Fruit fly (Drosophila melanogaster) whole organism, wandering third instar larva: Measurements from ENCODE around the gene UQCR-14.

Experiments used
- Abd-B ChIP-seq: fragments of >200 bp; optimal IDR thresholded peaks from 2 replicates; lab custom pipeline; 2017; ENCODE audit warnings: missing biosample characterization, missing genetic modification characterization
- CG32264 ChIP-seq: fragments of 200-800 bp; sonication (Bioruptor generic); optimal IDR thresholded peaks from 2 replicates; lab custom pipeline; 2016; ENCODE audit warnings: missing biosample characterization, missing genetic modification characterization
- CG9705 ChIP-seq: fragments of 200-800 bp; sonication (Bioruptor generic); optimal IDR thresholded peaks from 2 replicates; lab custom pipeline; 2018; ENCODE audit warnings: missing biosample characterization, mild to moderate bottlenecking, missing genetic modification characterization
- CrebA ChIP-seq: fragments of 200-800 bp; sonication (Bioruptor generic); optimal IDR thresholded peaks from 2 replicates; lab custom pipeline; 2016; ENCODE audit warnings: missing biosample characterization, mild to moderate bottlenecking, missing genetic modification characterization, borderline replicate concordance
- Dfd ChIP-seq: fragments of >200 bp; optimal IDR thresholded peaks from 2 replicates; lab custom pipeline; 2017; ENCODE audit warnings: missing biosample characterization, missing genetic modification characterization
- Dif ChIP-seq: fragments of 200-275, 200-300 bp; sonication (Bioruptor generic); optimal IDR thresholded peaks from 2 replicates; lab custom pipeline; 2018; ENCODE audit warnings: missing biosample characterization, missing genetic modification characterization; ENCODE audit not compliant: partially characterized antibody
- GATAd ChIP-seq: sonication (Bioruptor generic); optimal IDR thresholded peaks from 2 replicates; lab custom pipeline; 2016; ENCODE audit warnings: missing biosample characterization, missing genetic modification characterization
- HLH106 ChIP-seq: fragments of 200-800 bp; optimal IDR thresholded peaks from 3 replicates; lab custom pipeline; 2019; ENCODE audit warnings: missing biosample characterization, mild to moderate bottlenecking, missing genetic modification characterization, moderate library complexity
- Hnf4 ChIP-seq: fragments of 200-800 bp; sonication (Bioruptor generic); optimal IDR thresholded peaks from 2 replicates; lab custom pipeline; 2016; ENCODE audit warnings: missing biosample characterization, mild to moderate bottlenecking, missing genetic modification characterization
- Hr78 ChIP-seq: fragments of >200 bp; optimal IDR thresholded peaks from 2 replicates; lab custom pipeline; 2017; ENCODE audit warnings: missing biosample characterization, missing genetic modification characterization
- Hr83 ChIP-seq: fragments of 200-300 bp; sonication (Bioruptor generic); optimal IDR thresholded peaks from 2 replicates; lab custom pipeline; 2016; ENCODE audit warnings: missing biosample characterization, mild to moderate bottlenecking, missing genetic modification characterization, moderate library complexity; ENCODE audit not compliant: poor library complexity, severe bottlenecking
- Jra ChIP-seq: sonication (Bioruptor generic); optimal IDR thresholded peaks from 2 replicates; lab custom pipeline; 2016; ENCODE audit warnings: missing biosample characterization, missing genetic modification characterization
- Mio ChIP-seq: sonication (Bioruptor generic); optimal IDR thresholded peaks from 2 replicates; lab custom pipeline; 2016; ENCODE audit warnings: missing biosample characterization, missing genetic modification characterization
- Myc ChIP-seq: fragments of >200 bp; optimal IDR thresholded peaks from 2 replicates; lab custom pipeline; 2017
- N ChIP-seq: fragments of >200 bp; optimal IDR thresholded peaks from 2 replicates; lab custom pipeline; 2018; ENCODE audit warnings: missing biosample characterization, missing external identifiers, missing genetic modification characterization
- OdsH ChIP-seq: fragments of 200-800 bp; sonication (Bioruptor generic); optimal IDR thresholded peaks from 2 replicates; lab custom pipeline; 2016; ENCODE audit warnings: missing biosample characterization, mild to moderate bottlenecking, missing genetic modification characterization
- Rel ChIP-seq, 2 experiments: fragments of 200-800 bp; sonication (Bioruptor generic) in 1 of 2; optimal IDR thresholded peaks; 2 replicates in 1 of 2; 3 replicates in 1 of 2; lab custom pipeline; 2016 to 2019; ENCODE audit warnings: mild to moderate bottlenecking in 2 of 2, missing biosample characterization in 2 of 2, missing genetic modification characterization in 2 of 2, moderate library complexity in 1 of 2
- Sp1 ChIP-seq: fragments of 200-800 bp; sonication (Bioruptor generic); optimal IDR thresholded peaks from 3 replicates; lab custom pipeline; 2019; ENCODE audit warnings: missing biosample characterization, mild to moderate bottlenecking, missing genetic modification characterization, moderate library complexity
- Vsx2 ChIP-seq: fragments of 200-300, 225-300 bp; sonication (Bioruptor generic); optimal IDR thresholded peaks from 2 replicates; lab custom pipeline; 2018; ENCODE audit warnings: missing biosample characterization, missing genetic modification characterization; ENCODE audit not compliant: partially characterized antibody
- br ChIP-seq: fragments of 200-800 bp; sonication (Bioruptor generic); optimal IDR thresholded peaks from 2 replicates; lab custom pipeline; 2016; ENCODE audit warnings: missing biosample characterization, missing genetic modification characterization
- brk ChIP-seq: fragments of 200-800 bp; sonication (Bioruptor generic); optimal IDR thresholded peaks from 2 replicates; lab custom pipeline; 2016; ENCODE audit warnings: missing biosample characterization, mild to moderate bottlenecking, missing genetic modification characterization
- dl ChIP-seq, 2 experiments: fragments of 175-275, 200-275 bp in 1 of 2; fragments of 200-275 bp in 1 of 2; sonication (Bioruptor generic); optimal IDR thresholded peaks; lab custom pipeline; 2018; ENCODE audit warnings: mild to moderate bottlenecking in 2 of 2, missing biosample characterization in 2 of 2, missing genetic modification characterization in 2 of 2, moderate library complexity in 2 of 2; ENCODE audit not compliant: partially characterized antibody in 2 of 2, insufficient read depth in 1 of 2
- dmrt93B ChIP-seq: fragments of 200-800 bp; sonication (Bioruptor generic); optimal IDR thresholded peaks from 2 replicates; lab custom pipeline; 2018; ENCODE audit warnings: missing biosample characterization, mild to moderate bottlenecking, missing genetic modification characterization
- dsf ChIP-seq: sonication (Bioruptor generic); optimal IDR thresholded peaks from 2 replicates; lab custom pipeline; 2016; ENCODE audit warnings: missing biosample characterization, missing genetic modification characterization, borderline replicate concordance
- ey ChIP-seq: fragments of 200-800 bp; sonication (Bioruptor generic); optimal IDR thresholded peaks from 2 replicates; lab custom pipeline; 2016; ENCODE audit warnings: missing biosample characterization, missing genetic modification characterization
- foxo ChIP-seq, 2 experiments: fragments of 200-800 bp; sonication (Bioruptor generic); optimal IDR thresholded peaks; 2 replicates in 1 of 2; 3 replicates in 1 of 2; lab custom pipeline; 2016 to 2017; ENCODE audit warnings: missing biosample characterization in 2 of 2, missing genetic modification characterization in 2 of 2
- fru ChIP-seq: fragments of 200-800 bp; sonication (Bioruptor generic); optimal IDR thresholded peaks from 3 replicates; lab custom pipeline; 2016; ENCODE audit warnings: missing biosample characterization, mild to moderate bottlenecking, missing genetic modification characterization
- h ChIP-seq: fragments of 200-800 bp; sonication (Bioruptor generic); optimal IDR thresholded peaks from 3 replicates; lab custom pipeline; 2016; ENCODE audit warnings: missing biosample characterization, mild to moderate bottlenecking, missing genetic modification characterization
- jim ChIP-seq: fragments of 175-275, 200-325 bp; sonication (Bioruptor generic); optimal IDR thresholded peaks from 2 replicates; lab custom pipeline; 2016; ENCODE audit warnings: missing biosample characterization, mild to moderate bottlenecking, missing genetic modification characterization
- lola ChIP-seq: fragments of >200 bp; optimal IDR thresholded peaks from 2 replicates; lab custom pipeline; 2017; ENCODE audit warnings: missing biosample characterization, missing genetic modification characterization
- pan ChIP-seq: fragments of >200 bp; optimal IDR thresholded peaks from 2 replicates; lab custom pipeline; 2017
- psq ChIP-seq: fragments of 200-800 bp; sonication (Bioruptor generic); optimal IDR thresholded peaks from 3 replicates; lab custom pipeline; 2017; ENCODE audit warnings: missing biosample characterization, mild to moderate bottlenecking, missing genetic modification characterization, moderate library complexity
- rgr ChIP-seq: fragments of 200-800 bp; sonication (Bioruptor generic); optimal IDR thresholded peaks from 3 replicates; lab custom pipeline; 2016; ENCODE audit warnings: missing biosample characterization, mild to moderate bottlenecking, missing genetic modification characterization
- sage ChIP-seq: fragments of 200-800 bp; sonication (Bioruptor generic); optimal IDR thresholded peaks from 2 replicates; lab custom pipeline; 2016; ENCODE audit warnings: missing biosample characterization, mild to moderate bottlenecking, missing genetic modification characterization
- sv ChIP-seq: fragments of 200-800 bp; sonication (Bioruptor generic); optimal IDR thresholded peaks from 3 replicates; lab custom pipeline; 2016; ENCODE audit warnings: missing biosample characterization, missing genetic modification characterization
- tai ChIP-seq: sonication (Bioruptor generic); optimal IDR thresholded peaks from 2 replicates; lab custom pipeline; 2016; ENCODE audit warnings: missing biosample characterization, missing genetic modification characterization
- usp ChIP-seq: fragments of >200 bp; optimal IDR thresholded peaks from 2 replicates; lab custom pipeline; 2017; ENCODE audit warnings: missing biosample characterization, missing genetic modification characterization
- woc ChIP-seq: sonication (Bioruptor generic); optimal IDR thresholded peaks from 2 replicates; lab custom pipeline; 2016; ENCODE audit warnings: missing biosample characterization, mild to moderate bottlenecking, missing genetic modification characterization

The UQCR-14 gene

DNA sequence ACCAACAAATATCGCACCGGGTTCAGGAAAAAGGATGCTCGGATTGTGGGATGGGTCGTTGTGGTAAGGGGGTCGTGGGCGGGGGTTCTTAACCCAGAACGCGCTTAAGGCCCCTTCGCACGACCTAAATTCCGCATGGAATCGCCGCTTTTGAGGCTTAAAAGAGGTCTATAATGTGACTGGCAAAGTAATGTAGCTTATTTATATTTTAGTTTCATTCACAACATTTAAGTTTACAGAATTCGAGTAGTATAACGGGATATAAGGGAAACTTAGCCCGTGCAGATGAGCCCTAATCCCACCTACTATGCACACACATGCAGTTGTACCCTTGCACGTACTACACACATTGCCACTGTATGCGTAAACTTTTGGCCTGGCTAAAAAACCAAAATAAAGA, 7.3 kb upstream of the UQCR-14 start:
- TF ChIP-seq CrebA (GFP tag; lab: Kevin White, UChicago) (no peak), pan (lab: Kevin White, UChicago) (no peak), GATAd (no peak), sv (GFP tag; lab: Kevin White, UChicago) (no peak), psq (GFP tag; lab: Kevin White, UChicago) (peak; percentile 18), Sp1 (GFP tag; lab: Kevin White, UChicago) (peak; percentile 93), Jra (no peak), Vsx2 (GFP tag; lab: Kevin White, UChicago) (peak; percentile 72), usp (GFP tag; lab: Kevin White, UChicago) (no peak), Dif (GFP tag; lab: Kevin White, UChicago) (peak; percentile 28), CG32264 (GFP tag; lab: Kevin White, UChicago) (peak; percentile 54), Rel (GFP tag; optimal IDR thresholded peaks at IDR 0.05; lab: Kevin White, UChicago) (peak; percentile 71), Rel (tag; optimal IDR thresholded peaks at IDR 0.05; lab: Kevin White, UChicago) (peak; percentile 76), OdsH (GFP tag; lab: Kevin White, UChicago) (peak; percentile 83), lola (GFP tag; lab: Kevin White, UChicago) (no peak), Mio (GFP tag; lab: Kevin White, UChicago) (no peak), woc (GFP tag; lab: Kevin White, UChicago) (peak; percentile 27), Abd-B (GFP tag; lab: Kevin White, UChicago) (no peak), br (GFP tag; lab: Kevin White, UChicago) (peak; percentile 86), jim (GFP tag; lab: Kevin White, UChicago) (no peak), tai (peak; percentile 6), rgr (GFP tag; lab: Kevin White, UChicago) (peak; percentile 84), HLH106 (tag; lab: Kevin White, UChicago) (peak; percentile 92), Hr83 (GFP tag; lab: Kevin White, UChicago) (no peak), foxo (GFP tag; optimal IDR thresholded peaks at IDR 0.05; lab: Kevin White, UChicago) (peak in 1 of 2 experiments; percentile 79), dl (GFP tag; optimal IDR thresholded peaks at IDR 0.05; lab: Kevin White, UChicago; ENCODE audit: insufficient read depth in 1 of 2, partially characterized antibody in 2 of 2) (peak in 1 of 2 experiments; percentile 12), dsf (GFP tag; lab: Kevin White, UChicago) (no peak), Hnf4 (GFP tag; lab: Kevin White, UChicago) (peak; percentile 68), h (GFP tag; lab: Kevin White, UChicago) (peak; percentile 81), Dfd (GFP tag; lab: Kevin White, UChicago) (no peak), N (no peak), CG9705 (GFP tag; lab: Kevin White, UChicago) (peak; percentile 88), Hr78 (no peak), ey (peak; percentile 81), Myc (lab: Kevin White, UChicago) (no peak), sage (GFP tag; lab: Kevin White, UChicago) (peak; percentile 70), dmrt93B (GFP tag; lab: Kevin White, UChicago) (peak; percentile 71), fru (GFP tag; lab: Kevin White, UChicago) (peak; percentile 73), brk (GFP tag; lab: Kevin White, UChicago) (peak; percentile 11)

DNA sequence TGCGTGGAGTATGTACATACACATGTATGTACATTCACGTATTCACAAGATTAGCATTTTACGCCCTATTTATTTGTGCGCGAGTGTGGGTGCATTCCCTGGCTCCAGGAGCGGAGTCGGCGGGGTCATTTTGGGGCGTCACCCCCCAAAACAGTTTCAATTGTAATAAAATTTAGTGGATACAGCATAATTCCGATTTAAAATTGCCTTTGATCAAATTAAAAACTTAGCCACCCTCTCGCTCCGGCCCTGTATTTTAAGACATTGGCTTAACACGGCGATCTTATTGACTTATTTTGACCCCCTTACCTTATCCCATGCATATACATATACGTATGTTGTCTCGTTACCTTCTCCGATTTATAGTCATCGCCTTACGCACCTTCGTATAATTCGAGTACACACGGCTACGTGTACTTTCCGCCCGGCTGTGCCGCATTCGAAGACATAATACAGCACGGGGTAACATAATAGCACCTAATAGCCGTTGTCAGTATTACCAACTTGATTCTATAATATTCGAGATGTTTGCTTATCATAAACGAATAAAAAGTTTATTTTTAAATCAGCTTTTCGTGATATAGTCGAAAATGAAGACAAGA, 6.6 kb upstream of the UQCR-14 start:
- TF ChIP-seq Rel (GFP tag; optimal IDR thresholded peaks at IDR 0.05; lab: Kevin White, UChicago) (no peak), Rel (tag; optimal IDR thresholded peaks at IDR 0.05; lab: Kevin White, UChicago) (peak; percentile 89), lola (GFP tag; lab: Kevin White, UChicago) (no peak), CG32264 (GFP tag; lab: Kevin White, UChicago) (peak; percentile 73), Dfd (GFP tag; lab: Kevin White, UChicago) (no peak), CrebA (GFP tag; lab: Kevin White, UChicago) (no peak), GATAd (no peak), tai (peak; percentile 85), pan (lab: Kevin White, UChicago) (no peak), Sp1 (GFP tag; lab: Kevin White, UChicago) (peak; percentile 86), fru (GFP tag; lab: Kevin White, UChicago) (peak; percentile 94), Dif (GFP tag; lab: Kevin White, UChicago) (no peak), Jra (peak; percentile 66), sage (GFP tag; lab: Kevin White, UChicago) (peak; percentile 61), Hnf4 (GFP tag; lab: Kevin White, UChicago) (peak; percentile 88), psq (GFP tag; lab: Kevin White, UChicago) (peak; percentile 67), br (GFP tag; lab: Kevin White, UChicago) (peak; percentile 86), woc (GFP tag; lab: Kevin White, UChicago) (peak; percentile 48), dsf (GFP tag; lab: Kevin White, UChicago) (no peak), Mio (GFP tag; lab: Kevin White, UChicago) (peak; percentile 69), Myc (lab: Kevin White, UChicago) (no peak), Hr83 (GFP tag; lab: Kevin White, UChicago) (peak; percentile 65), Vsx2 (GFP tag; lab: Kevin White, UChicago) (no peak), jim (GFP tag; lab: Kevin White, UChicago) (peak; percentile 8), CG9705 (GFP tag; lab: Kevin White, UChicago) (peak; percentile 82), Hr78 (no peak), Abd-B (GFP tag; lab: Kevin White, UChicago) (no peak), dmrt93B (GFP tag; lab: Kevin White, UChicago) (peak; percentile 92), HLH106 (tag; lab: Kevin White, UChicago) (peak; percentile 93), ey (peak; percentile 91), h (GFP tag; lab: Kevin White, UChicago) (peak; percentile 92), OdsH (GFP tag; lab: Kevin White, UChicago) (peak; percentile 82), foxo (GFP tag; optimal IDR thresholded peaks at IDR 0.05; lab: Kevin White, UChicago) (peak in 1 of 2 experiments; percentile 97), sv (GFP tag; lab: Kevin White, UChicago) (peak; percentile 68), brk (GFP tag; lab: Kevin White, UChicago) (no peak), N (no peak), dl (GFP tag; optimal IDR thresholded peaks at IDR 0.05; lab: Kevin White, UChicago; ENCODE audit: insufficient read depth in 1 of 2, partially characterized antibody in 2 of 2) (no peak), usp (GFP tag; lab: Kevin White, UChicago) (no peak), rgr (GFP tag; lab: Kevin White, UChicago) (peak; percentile 89)
